Worm (Caenorhabditis elegans) whole organism, L2 larva: ENCODE data around the gene C53B7.2.
A peak's percentile ranks its signal among the peaks of the same experiment; 100 is the strongest.

Experiments
- C34F6.9 ChIP-seq: fragments of 150-350 bp; optimal IDR thresholded peaks from 2 replicates; lab custom pipeline; 2014; ENCODE audit warnings: missing biosample characterization, missing genetic modification characterization
- F13H6.1 ChIP-seq: sonication (generic microtip); optimal IDR thresholded peaks from 2 replicates; lab custom pipeline; 2016; ENCODE audit warnings: missing genetic modification characterization, missing compliant biosample characterization
- R02D3.7 ChIP-seq: fragments of 150-350 bp; optimal IDR thresholded peaks from 2 replicates; lab custom pipeline; 2014; ENCODE audit warnings: missing biosample characterization, missing genetic modification characterization
- Y55F3AM.14 ChIP-seq: fragments of 200-800 bp; sonication (Bioruptor generic); optimal IDR thresholded peaks from 2 replicates; lab custom pipeline; 2018; ENCODE audit warnings: mild to moderate bottlenecking, missing genetic modification characterization, missing compliant biosample characterization
- alr-1 ChIP-seq: fragments of 150-350 bp; optimal IDR thresholded peaks from 2 replicates; lab custom pipeline; 2014; ENCODE audit warnings: missing biosample characterization, missing genetic modification characterization
- ama-1 ChIP-seq: fragments of 150-350 bp; optimal IDR thresholded peaks from 2 replicates; lab custom pipeline; 2018; ENCODE audit warnings: inconsistent platforms
- blmp-1 ChIP-seq: sonication (generic microtip); optimal IDR thresholded peaks from 2 replicates; lab custom pipeline; 2017; ENCODE audit warnings: missing genetic modification characterization, mild to moderate bottlenecking, missing compliant biosample characterization, antibody characterized with exemption, moderate library complexity; ENCODE audit not compliant: insufficient read depth
- ceh-16 ChIP-seq: fragments of 150-350 bp; optimal IDR thresholded peaks from 2 replicates; lab custom pipeline; 2014; ENCODE audit warnings: missing biosample characterization, missing genetic modification characterization
- ceh-82 ChIP-seq: fragments of 150-350 bp; optimal IDR thresholded peaks from 2 replicates; lab custom pipeline; 2014; ENCODE audit warnings: missing biosample characterization, missing genetic modification characterization
- crh-2 ChIP-seq: sonication (generic microtip); optimal IDR thresholded peaks from 2 replicates; lab custom pipeline; 2017; ENCODE audit warnings: missing biosample characterization, missing genetic modification characterization
- egl-27 ChIP-seq: sonication (generic microtip); optimal IDR thresholded peaks from 3 replicates; lab custom pipeline; 2017; ENCODE audit warnings: missing biosample characterization, missing genetic modification reagents, missing genetic modification characterization
- elt-1 ChIP-seq: fragments of 150-350 bp; optimal IDR thresholded peaks from 2 replicates; lab custom pipeline; 2014; ENCODE audit warnings: missing biosample characterization, missing genetic modification characterization
- elt-3 ChIP-seq: sonication (generic microtip); optimal IDR thresholded peaks from 2 replicates; lab custom pipeline; 2017; ENCODE audit warnings: missing biosample characterization, missing genetic modification characterization
- fos-1 ChIP-seq: fragments of 150-350 bp; optimal IDR thresholded peaks from 2 replicates; lab custom pipeline; 2014; ENCODE audit warnings: missing biosample characterization, missing genetic modification characterization
- gmeb-1 ChIP-seq: fragments of 150-350 bp; optimal IDR thresholded peaks from 2 replicates; lab custom pipeline; 2014; ENCODE audit warnings: missing biosample characterization, missing genetic modification characterization
- lin-11 ChIP-seq: fragments of 150-350 bp; sonication (generic microtip); optimal IDR thresholded peaks from 2 replicates; lab custom pipeline; 2014; ENCODE audit warnings: missing biosample characterization, missing genetic modification characterization, inconsistent platforms, mixed read lengths
- lin-13 ChIP-seq: fragments of 150-350 bp; optimal IDR thresholded peaks from 2 replicates; lab custom pipeline; 2014; ENCODE audit warnings: missing biosample characterization, missing genetic modification reagents, missing genetic modification characterization
- lin-39 ChIP-seq: fragments of 150-350 bp; optimal IDR thresholded peaks from 2 replicates; lab custom pipeline; 2014; ENCODE audit warnings: missing biosample characterization, missing genetic modification reagents, missing genetic modification characterization
- lsy-2 ChIP-seq, 2 experiments: fragments of 150-350 bp in 1 of 2; sonication (generic microtip) in 1 of 2; optimal IDR thresholded peaks; 2 replicates each; lab custom pipeline; 2014 to 2017; ENCODE audit warnings: missing biosample characterization in 2 of 2, missing genetic modification characterization in 2 of 2
- mab-5 ChIP-seq: fragments of 150-350 bp; optimal IDR thresholded peaks from 2 replicates; lab custom pipeline; 2014; ENCODE audit warnings: missing biosample characterization, missing genetic modification characterization
- mbf-1 ChIP-seq: sonication (generic microtip); optimal IDR thresholded peaks from 2 replicates; lab custom pipeline; 2017; ENCODE audit warnings: missing biosample characterization, missing genetic modification characterization
- mdl-1 ChIP-seq, 2 experiments: fragments of 150-350 bp in 1 of 2; sonication (generic microtip) in 1 of 2; optimal IDR thresholded peaks; 2 replicates each; lab custom pipeline; 2017; ENCODE audit warnings: missing biosample characterization in 2 of 2, missing genetic modification characterization in 2 of 2
- nhr-10 ChIP-seq: sonication (generic microtip); optimal IDR thresholded peaks from 2 replicates; lab custom pipeline; 2017; ENCODE audit warnings: missing biosample characterization, missing genetic modification characterization
- nhr-11 ChIP-seq: fragments of 150-350 bp; optimal IDR thresholded peaks from 2 replicates; lab custom pipeline; 2014; ENCODE audit warnings: missing biosample characterization, missing genetic modification characterization
- nhr-129 ChIP-seq: fragments of 150-350 bp; optimal IDR thresholded peaks from 2 replicates; lab custom pipeline; 2014; ENCODE audit warnings: missing biosample characterization, missing genetic modification characterization
- nhr-237 ChIP-seq: fragments of 150-350 bp; optimal IDR thresholded peaks from 2 replicates; lab custom pipeline; 2014; ENCODE audit warnings: missing biosample characterization, missing genetic modification characterization
- nhr-25 ChIP-seq: fragments of 150-350 bp; sonication (generic microtip); optimal IDR thresholded peaks from 3 replicates; lab custom pipeline; 2014; ENCODE audit warnings: missing biosample characterization, missing genetic modification characterization
- nhr-6 ChIP-seq: fragments of 150-350 bp; optimal IDR thresholded peaks from 2 replicates; lab custom pipeline; 2014; ENCODE audit warnings: missing biosample characterization, missing genetic modification characterization
- nhr-77 ChIP-seq: fragments of 150-350 bp; optimal IDR thresholded peaks from 2 replicates; lab custom pipeline; 2014; ENCODE audit warnings: missing biosample characterization, missing genetic modification characterization
- sem-4 ChIP-seq: fragments of 150-350 bp; optimal IDR thresholded peaks from 2 replicates; lab custom pipeline; 2014; ENCODE audit warnings: missing biosample characterization, missing genetic modification reagents, missing genetic modification characterization
- skn-1 ChIP-seq: sonication (generic microtip); optimal IDR thresholded peaks from 2 replicates; lab custom pipeline; 2017; ENCODE audit warnings: missing biosample characterization, missing genetic modification characterization
- sma-3 ChIP-seq: sonication (generic microtip); optimal IDR thresholded peaks from 2 replicates; lab custom pipeline; 2016; ENCODE audit warnings: missing genetic modification reagents, missing genetic modification characterization, missing compliant biosample characterization
- sma-9 ChIP-seq, 2 experiments: fragments of 150-350 bp in 1 of 2; sonication (generic microtip) in 1 of 2; optimal IDR thresholded peaks; 2 replicates each; lab custom pipeline; 2014 to 2016; ENCODE audit warnings: missing genetic modification characterization in 2 of 2, mild to moderate bottlenecking in 1 of 2, missing biosample characterization in 1 of 2, missing compliant biosample characterization in 1 of 2, missing genetic modification reagents in 1 of 2, moderate library complexity in 1 of 2
- snpc-4 ChIP-seq: fragments of 150-350 bp; optimal IDR thresholded peaks from 2 replicates; lab custom pipeline; 2014; ENCODE audit warnings: missing biosample characterization, missing genetic modification characterization
- unc-39 ChIP-seq: fragments of 150-350 bp; optimal IDR thresholded peaks from 2 replicates; lab custom pipeline; 2014; ENCODE audit warnings: missing biosample characterization, missing genetic modification characterization
- unc-55 ChIP-seq: fragments of 150-350 bp; sonication (generic microtip); optimal IDR thresholded peaks from 3 replicates; lab custom pipeline; 2014; ENCODE audit warnings: missing biosample characterization, missing genetic modification reagents, missing genetic modification characterization
- zag-1 ChIP-seq: fragments of 150-350 bp; optimal IDR thresholded peaks from 2 replicates; lab custom pipeline; 2014; ENCODE audit warnings: missing biosample characterization, missing genetic modification characterization
- ztf-1 ChIP-seq: fragments of 200-800 bp; sonication (Bioruptor generic); conservative IDR thresholded peaks from 2 replicates; pipeline ENCODE4 v1.3.6; 2022; ENCODE audit warnings: missing genetic modification characterization, missing compliant biosample characterization
- ztf-11 ChIP-seq: sonication (generic microtip); optimal IDR thresholded peaks from 2 replicates; lab custom pipeline; 2017; ENCODE audit warnings: missing biosample characterization, missing genetic modification characterization
- ztf-4 ChIP-seq: fragments of 150-350 bp; optimal IDR thresholded peaks from 2 replicates; lab custom pipeline; 2014; ENCODE audit warnings: missing biosample characterization, missing genetic modification characterization

Gene C53B7.2

DNA sequence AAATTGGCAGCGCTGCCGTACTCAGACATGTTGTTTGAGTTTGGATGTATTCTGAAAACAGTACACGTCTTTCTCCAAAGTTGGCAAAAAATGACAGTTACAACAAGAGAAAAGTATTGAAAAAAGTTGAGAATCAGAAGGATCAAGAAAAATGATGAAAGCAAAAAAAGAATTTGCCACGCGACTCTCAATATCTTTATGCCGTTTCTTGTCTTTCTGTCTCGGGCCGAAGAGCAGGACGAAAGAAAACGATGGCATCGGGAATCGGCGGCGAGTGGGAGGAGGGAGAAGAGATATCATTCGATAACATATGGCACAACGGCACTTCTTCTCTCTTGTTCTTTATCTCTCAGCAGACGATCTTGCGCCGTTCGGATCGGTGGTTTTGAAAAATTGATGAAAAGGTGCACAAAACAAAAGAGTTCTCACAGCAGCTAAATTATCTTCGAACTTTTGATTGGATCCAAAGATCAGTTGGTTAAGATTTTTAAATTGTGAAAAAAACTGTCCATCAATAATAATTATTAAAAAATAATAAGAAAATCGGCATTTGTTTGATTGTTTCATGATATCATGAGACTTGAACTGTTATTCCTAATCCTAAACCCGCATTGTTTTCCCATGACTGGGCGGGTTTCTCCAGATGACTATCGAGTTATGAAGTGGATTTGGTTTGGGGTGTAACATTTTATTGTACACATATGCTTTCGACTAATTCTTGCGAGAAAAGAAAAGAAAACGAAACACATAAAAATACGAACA lies 22.6 kb upstream of the C53B7.2 start, which contains the start of gene gei-15:
Gene gei-15, minus strand, starts transcription at position 51 of the 762 bp plus-strand sequence.
- TF ChIP-seq Y55F3AM.14 (GFP tag; lab: Kevin White, UChicago) (no peak), F13H6.1 (peak; percentile 29), lsy-2 (tag; optimal IDR thresholded peaks at IDR 0.05; lab: Kevin White, UChicago) (no peak), ama-1 (lab: Kevin White, UChicago) (no peak), zag-1 (tag; lab: Kevin White, UChicago) (no peak), blmp-1 (tag; lab: Kevin White, UChicago) (no peak), C34F6.9 (tag; lab: Kevin White, UChicago) (no peak), ceh-82 (tag; lab: Kevin White, UChicago) (no peak), unc-39 (no peak), skn-1 (tag; lab: Kevin White, UChicago) (no peak), elt-3 (no peak), gmeb-1 (tag; lab: Kevin White, UChicago) (no peak), alr-1 (tag; lab: Kevin White, UChicago) (no peak), sma-9 (GFP tag; optimal IDR thresholded peaks at IDR 0.05; lab: Kevin White, UChicago) (peak; percentile 30), sma-9 (tag; optimal IDR thresholded peaks at IDR 0.05; lab: Kevin White, UChicago) (no peak), sma-3 (GFP tag; lab: Kevin White, UChicago) (no peak), mab-5 (no peak), nhr-129 (tag; lab: Kevin White, UChicago) (peak; percentile 25), nhr-77 (tag; lab: Kevin White, UChicago) (no peak), ztf-1 (no peak), R02D3.7 (tag; lab: Kevin White, UChicago) (no peak), lin-13 (no peak)

DNA sequence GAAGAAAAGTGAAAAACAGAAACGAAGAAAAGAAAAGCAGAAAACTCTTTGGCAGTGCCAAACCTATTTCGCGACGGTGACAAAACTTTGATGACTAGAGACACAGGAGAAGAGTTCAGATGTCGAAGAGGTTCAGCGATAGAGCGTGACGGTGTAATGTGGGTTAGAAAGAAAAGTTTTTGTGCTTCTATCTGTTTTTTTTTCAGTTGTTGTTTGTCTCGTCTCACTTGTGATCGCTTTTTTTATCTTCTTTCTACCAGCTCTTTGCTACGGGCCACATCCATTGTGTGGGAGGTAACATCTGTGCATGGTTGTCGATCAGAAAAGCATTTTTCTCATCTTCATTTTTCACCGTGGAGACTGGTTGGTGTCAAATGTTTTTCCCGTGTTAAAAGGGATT lies 20.2 kb upstream of the C53B7.2 start, which contains the start of gene F41B4.1:
Gene F41B4.1, minus strand, starts transcription at position 23 of the 400 bp plus-strand sequence.
- no peak for TF ChIP-seq sem-4 (tag; lab: Kevin White, UChicago)
- peak; percentile 53 for TF ChIP-seq nhr-129 (tag; lab: Kevin White, UChicago)
- peak; percentile 70 for TF ChIP-seq F13H6.1
- TF ChIP-seq Y55F3AM.14 (GFP tag; lab: Kevin White, UChicago), result no peak
- no peak for TF ChIP-seq egl-27
- TF ChIP-seq sma-3 (GFP tag; lab: Kevin White, UChicago), result no peak
- TF ChIP-seq crh-2, result no peak
- TF ChIP-seq skn-1 (tag; lab: Kevin White, UChicago), result no peak
- TF ChIP-seq nhr-10, result no peak
- TF ChIP-seq C34F6.9 (tag; lab: Kevin White, UChicago), result peak; percentile 33
- TF ChIP-seq sma-9 (GFP tag; optimal IDR thresholded peaks at IDR 0.05; lab: Kevin White, UChicago), result peak; percentile 59
- no peak for TF ChIP-seq sma-9 (tag; optimal IDR thresholded peaks at IDR 0.05; lab: Kevin White, UChicago)
- no peak for TF ChIP-seq mbf-1
- peak in 1 of 2 experiments; percentile 57 for TF ChIP-seq lsy-2 (tag; optimal IDR thresholded peaks at IDR 0.05; lab: Kevin White, UChicago)
- TF ChIP-seq nhr-25 (tag; lab: Kevin White, UChicago), result no peak
- peak; percentile 21 for TF ChIP-seq ztf-4
- TF ChIP-seq snpc-4 (tag; lab: Kevin White, UChicago), result no peak

- TF ChIP-seq mab-5 (no peak), ztf-11 (tag; lab: Kevin White, UChicago) (no peak), ceh-82 (tag; lab: Kevin White, UChicago) (no peak)
Measured at ce11 chrX:6835166-6835565, 10.9 kb upstream of the C53B7.2 start, which contains the start of gene F41B4.2. Gene F41B4.2, minus strand, starts transcription at chrX:6835266.

DNA sequence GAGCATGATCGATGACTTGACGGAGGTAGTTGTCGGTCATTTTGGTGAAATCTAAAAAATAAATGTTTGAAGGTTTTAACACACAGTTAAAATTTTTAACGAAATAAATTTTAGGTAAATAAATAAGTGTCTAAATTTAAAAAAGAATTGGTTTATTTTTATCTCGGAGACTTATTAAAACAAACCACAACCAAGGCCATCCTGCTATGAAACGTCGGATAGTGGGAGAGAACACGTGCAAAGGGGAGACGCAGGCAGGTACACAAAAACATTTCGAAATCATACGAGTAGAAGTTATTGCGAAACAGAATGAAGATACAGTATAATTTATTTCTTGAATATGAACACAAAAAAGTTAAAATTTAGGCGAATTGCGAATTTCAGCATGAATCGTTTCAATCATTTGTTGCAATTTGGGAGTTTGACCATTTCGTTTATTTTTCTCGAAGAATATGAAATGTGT lies 9.9 kb upstream of the C53B7.2 start, which contains the start of gene F41B4.3:
Gene F41B4.3, minus strand, starts transcription at position 51 of the 463 bp plus-strand sequence.
- no peak for TF ChIP-seq nhr-6
- no peak for TF ChIP-seq R02D3.7 (tag; lab: Kevin White, UChicago)
- TF ChIP-seq nhr-11 (tag; lab: Kevin White, UChicago), result no peak
- no peak for TF ChIP-seq unc-39
- no peak for TF ChIP-seq skn-1 (tag; lab: Kevin White, UChicago)
- no peak for TF ChIP-seq mab-5
- TF ChIP-seq lin-39 (tag; lab: Kevin White, UChicago), result no peak
- no peak for TF ChIP-seq sma-9 (GFP tag; optimal IDR thresholded peaks at IDR 0.05; lab: Kevin White, UChicago)
- no peak for TF ChIP-seq sma-9 (tag; optimal IDR thresholded peaks at IDR 0.05; lab: Kevin White, UChicago)
- no peak for TF ChIP-seq ama-1 (lab: Kevin White, UChicago)
- TF ChIP-seq elt-3, result no peak
- no peak for TF ChIP-seq lin-11 (tag; lab: Kevin White, UChicago)
- TF ChIP-seq nhr-25 (tag; lab: Kevin White, UChicago), result peak; percentile 7
- TF ChIP-seq egl-27, result no peak
- TF ChIP-seq mdl-1 (tag; optimal IDR thresholded peaks at IDR 0.05; lab: Kevin White, UChicago), result peak in 1 of 2 experiments; percentile 31
- no peak for TF ChIP-seq snpc-4 (tag; lab: Kevin White, UChicago)
- TF ChIP-seq lsy-2 (tag; optimal IDR thresholded peaks at IDR 0.05; lab: Kevin White, UChicago), result peak in 1 of 2 experiments; percentile 56
- peak; percentile 39 for TF ChIP-seq nhr-129 (tag; lab: Kevin White, UChicago)
- peak; percentile 69 for TF ChIP-seq unc-55
- TF ChIP-seq nhr-237 (tag; lab: Kevin White, UChicago), result no peak
- TF ChIP-seq nhr-77 (tag; lab: Kevin White, UChicago), result no peak
- no peak for TF ChIP-seq alr-1 (tag; lab: Kevin White, UChicago)
- no peak for TF ChIP-seq ceh-82 (tag; lab: Kevin White, UChicago)
- TF ChIP-seq C34F6.9 (tag; lab: Kevin White, UChicago), result peak; percentile 55
- TF ChIP-seq zag-1 (tag; lab: Kevin White, UChicago), result no peak
- TF ChIP-seq ceh-16 (tag; lab: Kevin White, UChicago), result no peak
- TF ChIP-seq Y55F3AM.14 (GFP tag; lab: Kevin White, UChicago), result no peak
- no peak for TF ChIP-seq fos-1 (tag; lab: Kevin White, UChicago)
- TF ChIP-seq nhr-10, result no peak
- TF ChIP-seq lin-13, result no peak
- TF ChIP-seq elt-1 (tag; lab: Kevin White, UChicago), result no peak
